Worm (Caenorhabditis elegans) whole organism, early embryonic: ENCODE data around the gene bnc-1.

ENCODE experiments used
- B0310.2 ChIP-seq: sonication (generic microtip); optimal IDR thresholded peaks from 2 replicates; lab custom pipeline; 2016; ENCODE audit warnings: mild to moderate bottlenecking, missing genetic modification characterization, missing compliant biosample characterization
- F13C5.2 ChIP-seq: sonication (generic microtip); optimal IDR thresholded peaks from 2 replicates; lab custom pipeline; 2017; ENCODE audit warnings: mild to moderate bottlenecking, missing genetic modification characterization, inconsistent platforms, missing compliant biosample characterization
- aly-1 ChIP-seq: sonication (generic microtip); optimal IDR thresholded peaks from 2 replicates; lab custom pipeline; 2016; ENCODE audit warnings: missing genetic modification characterization, missing compliant biosample characterization
- ama-1 ChIP-seq: fragments of 150-350 bp; optimal IDR thresholded peaks from 2 replicates; lab custom pipeline; 2014
- ceh-13 ChIP-seq: fragments of 200-800 bp; sonication (Bioruptor generic); optimal IDR thresholded peaks from 2 replicates; lab custom pipeline; 2018; ENCODE audit warnings: mild to moderate bottlenecking, missing genetic modification characterization, missing compliant biosample characterization
- ceh-36 ChIP-seq: sonication (generic microtip); optimal IDR thresholded peaks from 2 replicates; lab custom pipeline; 2016; ENCODE audit warnings: missing genetic modification characterization, inconsistent platforms, missing compliant biosample characterization
- ets-7 ChIP-seq: sonication (generic microtip); optimal IDR thresholded peaks from 2 replicates; lab custom pipeline; 2016; ENCODE audit warnings: missing genotype, missing genetic modification characterization, missing compliant biosample characterization
- flt-1 ChIP-seq: fragments of 200-800 bp; sonication (Bioruptor generic); IDR thresholded peaks from 2 replicates; pipeline ENCODE4 v1.3.6; 2022; ENCODE audit warnings: missing genetic modification characterization, missing compliant biosample characterization
- hmbx-1 ChIP-seq: sonication (generic microtip); optimal IDR thresholded peaks from 2 replicates; lab custom pipeline; 2016; ENCODE audit warnings: mild to moderate bottlenecking, missing genetic modification characterization, missing compliant biosample characterization
- hmg-4 ChIP-seq: fragments of 200-800 bp; sonication (Bioruptor generic); optimal IDR thresholded peaks from 2 replicates; lab custom pipeline; 2018; ENCODE audit warnings: mild to moderate bottlenecking, missing genetic modification characterization, missing compliant biosample characterization
- hnd-1 ChIP-seq: sonication (generic microtip); optimal IDR thresholded peaks from 2 replicates; lab custom pipeline; 2016; ENCODE audit warnings: missing genetic modification characterization, missing compliant biosample characterization
- pes-1 ChIP-seq: fragments of 200-800 bp; sonication (Bioruptor generic); IDR thresholded peaks from 2 replicates; pipeline ENCODE4 v1.3.6; 2022; ENCODE audit warnings: missing genetic modification reagents, missing genetic modification characterization, missing compliant biosample characterization
- scrt-1 ChIP-seq: fragments of 200-800 bp; sonication (Bioruptor generic); IDR thresholded peaks from 2 replicates; pipeline ENCODE4 v1.3.6; 2022; ENCODE audit warnings: missing genetic modification characterization, missing compliant biosample characterization
- sea-1 ChIP-seq: fragments of 200-800 bp; sonication (Bioruptor generic); conservative IDR thresholded peaks from 2 replicates; pipeline ENCODE4 v1.3.6; 2022; ENCODE audit warnings: missing genetic modification characterization, missing compliant biosample characterization
- tbx-11 ChIP-seq: fragments of 200-800 bp; sonication (Bioruptor generic); IDR thresholded peaks from 2 replicates; pipeline ENCODE4 v1.3.6; 2022; ENCODE audit warnings: missing genetic modification characterization, missing compliant biosample characterization
- tbx-37 ChIP-seq: fragments of 200-800 bp; sonication (Bioruptor generic); conservative IDR thresholded peaks from 2 replicates; pipeline ENCODE4 v1.3.6; 2022; ENCODE audit warnings: missing genetic modification reagents, missing genetic modification characterization, missing compliant biosample characterization
- tra-4 ChIP-seq: sonication (generic microtip); optimal IDR thresholded peaks from 2 replicates; lab custom pipeline; 2017; ENCODE audit warnings: missing genetic modification characterization, missing compliant biosample characterization

The bnc-1 gene

DNA sequence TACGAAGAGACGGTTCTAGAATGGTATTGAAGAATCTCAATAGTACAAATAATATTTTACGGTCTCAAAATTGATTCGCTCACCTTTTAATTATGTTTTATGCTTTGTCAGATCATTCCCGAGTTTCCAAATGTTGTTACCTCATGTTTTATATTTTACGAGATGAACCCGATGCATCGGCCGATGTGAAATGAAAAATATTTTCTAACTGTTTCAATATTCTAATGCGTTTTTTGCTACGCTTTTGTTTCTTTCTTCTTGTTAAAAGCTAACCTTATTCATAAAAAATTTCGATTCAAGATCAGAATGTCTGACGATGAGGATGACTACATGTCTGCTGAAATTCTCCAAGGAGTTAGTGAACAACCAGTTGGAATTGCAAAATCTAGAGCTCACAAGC lies 25.8 kb downstream of the bnc-1 start, which contains the start of gene T04H1.5:
Gene T04H1.5 (plus strand): TSS at position 301 of the 400 bp plus-strand sequence.
- TF ChIP-seq ama-1, result no peak
- no peak for TF ChIP-seq sea-1 (GFP tag; lab: Robert Waterston, UW)
- TF ChIP-seq ets-7 (tag; lab: Kevin White, UChicago), result no peak
- TF ChIP-seq B0310.2 (tag; lab: Kevin White, UChicago), result no peak
- no peak for TF ChIP-seq pes-1
- no peak for TF ChIP-seq flt-1
- no peak for TF ChIP-seq ceh-13 (GFP tag; lab: Kevin White, UChicago)
- TF ChIP-seq F13C5.2, result no peak
- no peak for TF ChIP-seq aly-1
- TF ChIP-seq ceh-36 (tag; lab: Kevin White, UChicago), result no peak
- no peak for TF ChIP-seq tra-4 (tag; lab: Kevin White, UChicago)
- no peak for TF ChIP-seq tbx-37 (GFP tag; lab: Robert Waterston, UW)
- no peak for TF ChIP-seq hmg-4 (GFP tag; lab: Kevin White, UChicago)
- no peak for TF ChIP-seq scrt-1 (GFP tag; lab: Robert Waterston, UW)
- TF ChIP-seq tbx-11, result no peak
- no peak for TF ChIP-seq hmbx-1 (tag; lab: Kevin White, UChicago)
- no peak for TF ChIP-seq hnd-1 (tag; lab: Kevin White, UChicago)

DNA sequence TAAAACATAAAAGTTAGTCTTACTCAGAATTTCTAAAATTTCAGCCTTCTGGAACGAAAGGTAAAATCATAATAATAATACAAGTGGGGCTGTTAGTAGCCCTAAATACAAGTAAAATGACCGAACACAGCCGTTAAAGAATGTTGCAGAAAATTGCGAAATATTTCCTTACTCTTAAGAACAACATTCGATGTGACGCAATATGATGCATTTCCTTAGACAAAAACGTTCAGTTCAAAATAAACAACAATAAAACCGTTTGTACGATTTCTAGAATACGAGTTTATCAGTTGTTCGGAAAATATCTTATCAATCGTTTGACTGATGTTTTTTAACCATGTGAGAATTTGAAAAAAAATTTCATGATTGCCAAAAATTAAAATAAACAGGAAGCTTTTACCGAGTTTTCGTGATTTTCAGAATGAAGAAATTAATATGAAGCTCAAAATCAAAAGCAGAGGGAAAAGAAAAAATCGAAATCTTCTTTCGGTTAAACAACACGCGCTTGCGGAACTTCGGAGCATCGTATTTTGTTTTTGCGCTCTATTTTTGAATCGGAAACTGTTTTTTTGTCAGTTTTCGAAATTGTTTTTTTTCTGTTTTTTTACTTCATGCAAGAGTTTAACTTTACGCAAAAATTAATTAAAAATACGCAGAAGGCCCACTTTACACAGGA lies 30.9 kb downstream of the bnc-1 start:
- TF ChIP-seq B0310.2 (tag; lab: Kevin White, UChicago), result no peak
- no peak for TF ChIP-seq ceh-13 (GFP tag; lab: Kevin White, UChicago)
- no peak for TF ChIP-seq ceh-36 (tag; lab: Kevin White, UChicago)
- TF ChIP-seq ama-1, result no peak
- no peak for TF ChIP-seq hnd-1 (tag; lab: Kevin White, UChicago)
- no peak for TF ChIP-seq tbx-11
- TF ChIP-seq aly-1, result no peak
- TF ChIP-seq ets-7 (tag; lab: Kevin White, UChicago), result no peak
- TF ChIP-seq F13C5.2, result no peak
- TF ChIP-seq pes-1, result no peak
- no peak for TF ChIP-seq tbx-37 (GFP tag; lab: Robert Waterston, UW)
- TF ChIP-seq sea-1 (GFP tag; lab: Robert Waterston, UW), result no peak
- no peak for TF ChIP-seq tra-4 (tag; lab: Kevin White, UChicago)

ce11 chrV:12244980-12245742 lies 31.7 kb downstream of the bnc-1 start, which contains the start of the genes T04H1.13, slfl-5 and rad-50:
T04H1.13 (minus strand) TSS chrV:12245030.
slfl-5 (minus strand) TSS chrV:12245044.
rad-50 (plus strand) TSS chrV:12245646.
- no peak for TF ChIP-seq ama-1
- no peak for TF ChIP-seq pes-1
- no peak for TF ChIP-seq hnd-1 (tag; lab: Kevin White, UChicago)
- no peak for TF ChIP-seq hmg-4 (GFP tag; lab: Kevin White, UChicago)
- no peak for TF ChIP-seq tbx-37 (GFP tag; lab: Robert Waterston, UW)
- TF ChIP-seq flt-1, result no peak
- no peak for TF ChIP-seq tbx-11
- TF ChIP-seq hmbx-1 (tag; lab: Kevin White, UChicago), result no peak
- no peak for TF ChIP-seq ceh-13 (GFP tag; lab: Kevin White, UChicago)
- no peak for TF ChIP-seq F13C5.2
- TF ChIP-seq aly-1, result no peak
- TF ChIP-seq sea-1 (GFP tag; lab: Robert Waterston, UW), result no peak
- TF ChIP-seq ets-7 (tag; lab: Kevin White, UChicago), result no peak
- TF ChIP-seq B0310.2 (tag; lab: Kevin White, UChicago), result no peak
- TF ChIP-seq scrt-1 (GFP tag; lab: Robert Waterston, UW), result no peak
- TF ChIP-seq tra-4 (tag; lab: Kevin White, UChicago), result no peak
- no peak for TF ChIP-seq ceh-36 (tag; lab: Kevin White, UChicago)

ce11 chrV:12241126-12241525 lies 35.7 kb downstream of the bnc-1 start, which contains the start of gene ttr-22:
ttr-22 (plus strand) TSS chrV:12241426.
- TF ChIP-seq hmbx-1 (tag; lab: Kevin White, UChicago), result no peak
- no peak for TF ChIP-seq flt-1
- no peak for TF ChIP-seq hnd-1 (tag; lab: Kevin White, UChicago)
- TF ChIP-seq hmg-4 (GFP tag; lab: Kevin White, UChicago), result no peak
- TF ChIP-seq aly-1, result no peak
- TF ChIP-seq ama-1, result no peak
- TF ChIP-seq ceh-36 (tag; lab: Kevin White, UChicago), result no peak
- no peak for TF ChIP-seq tbx-11
- TF ChIP-seq ceh-13 (GFP tag; lab: Kevin White, UChicago), result no peak
- no peak for TF ChIP-seq F13C5.2
- no peak for TF ChIP-seq pes-1
- no peak for TF ChIP-seq tbx-37 (GFP tag; lab: Robert Waterston, UW)

DNA sequence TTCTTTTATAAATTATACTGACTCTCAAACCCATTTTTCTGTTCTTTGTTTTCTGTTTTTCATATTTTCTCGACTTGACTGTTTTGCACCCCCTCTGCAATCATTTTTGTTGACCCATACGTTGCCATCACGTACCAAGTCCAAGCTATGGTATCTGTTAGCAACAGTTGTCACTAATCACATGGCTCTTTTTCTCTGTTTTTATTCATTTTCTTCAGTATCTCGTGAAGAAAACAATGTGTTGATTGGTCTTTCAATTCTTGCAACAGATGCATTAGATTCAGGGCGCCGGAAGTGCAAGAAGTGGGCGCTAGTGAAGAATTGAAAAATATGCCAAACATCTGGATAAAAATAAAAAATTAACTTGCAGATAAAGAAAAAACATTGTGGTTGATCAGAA lies 41.3 kb downstream of the bnc-1 start:
- TF ChIP-seq sea-1 (GFP tag; lab: Robert Waterston, UW) (no peak), hnd-1 (tag; lab: Kevin White, UChicago) (no peak), hmbx-1 (tag; lab: Kevin White, UChicago) (no peak), ets-7 (tag; lab: Kevin White, UChicago) (no peak), ceh-36 (tag; lab: Kevin White, UChicago) (no peak), aly-1 (no peak), tbx-11 (no peak), B0310.2 (tag; lab: Kevin White, UChicago) (no peak), ceh-13 (GFP tag; lab: Kevin White, UChicago) (no peak), flt-1 (no peak), pes-1 (no peak), F13C5.2 (no peak), tbx-37 (GFP tag; lab: Robert Waterston, UW) (no peak), scrt-1 (GFP tag; lab: Robert Waterston, UW) (no peak), ama-1 (no peak), tra-4 (tag; lab: Kevin White, UChicago) (no peak), hmg-4 (GFP tag; lab: Kevin White, UChicago) (no peak)

DNA sequence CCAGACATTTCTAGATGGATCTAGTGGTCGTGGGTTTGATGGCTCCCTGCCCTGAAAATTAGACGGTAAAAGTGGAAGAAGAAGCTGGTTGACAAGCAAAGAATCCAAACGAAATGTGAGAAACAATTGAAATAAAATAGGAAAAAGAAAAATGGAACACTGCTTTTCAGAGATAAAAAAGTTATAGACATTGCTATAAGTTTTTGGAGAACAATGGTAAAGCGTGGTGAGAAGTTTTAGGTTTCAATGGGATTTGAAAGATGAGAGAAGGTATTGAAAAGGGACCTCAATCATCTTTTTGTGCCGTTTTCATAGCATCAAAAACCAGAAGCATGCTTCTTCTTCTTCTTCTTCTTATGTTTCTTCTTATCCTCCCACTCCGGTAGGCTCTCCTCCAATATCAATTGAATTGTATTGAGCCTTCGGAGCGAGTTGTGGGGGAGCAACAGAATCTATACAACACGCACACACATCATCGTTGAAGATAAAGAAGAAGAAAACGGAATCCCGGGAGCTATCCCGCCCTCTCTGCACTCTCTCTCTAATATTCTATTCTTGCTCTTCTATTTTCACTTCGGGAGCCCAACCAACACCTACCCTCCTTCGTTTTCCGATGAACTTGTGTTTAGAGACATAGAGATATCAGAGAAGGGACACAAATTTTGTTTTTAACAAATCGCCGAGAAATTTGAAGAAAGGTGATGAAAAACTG lies 42.4 kb downstream of the bnc-1 start, which contains the start of gene myo-3:
Gene myo-3 (minus strand): TSS at position 51 of the 712 bp plus-strand sequence.
- TF ChIP-seq hmbx-1 (tag; lab: Kevin White, UChicago) (no peak), F13C5.2 (no peak), pes-1 (no peak), ama-1 (no peak), hmg-4 (GFP tag; lab: Kevin White, UChicago) (no peak), B0310.2 (tag; lab: Kevin White, UChicago) (no peak), aly-1 (no peak), tbx-11 (no peak), flt-1 (no peak), ceh-36 (tag; lab: Kevin White, UChicago) (no peak)
